Fruit fly (Drosophila melanogaster): ENCODE data around the gene CG18179.

The CG18179 gene

dm6 chr3L:9629093-9629492 is 10.0 kb upstream of the CG18179 start, which contains the start of gene Or67b:
Gene Or67b (minus strand): TSS chr3L:9629193.
- no peak for TF ChIP-seq Lpt (GFP tag; optimal IDR thresholded peaks at IDR 0.05)
- TF ChIP-seq CG11902 (GFP tag; optimal IDR thresholded peaks at IDR 0.05) = no peak
- no peak for TF ChIP-seq cyc (GFP tag; optimal IDR thresholded peaks at IDR 0.05)
- no peak for TF ChIP-seq Sox102F (GFP tag; optimal IDR thresholded peaks at IDR 0.05)
- no peak for TF ChIP-seq fd59A (GFP tag; optimal IDR thresholded peaks at IDR 0.05)
- no peak for TF ChIP-seq CG6163 (GFP tag; IDR thresholded peaks at IDR 0.05)
- no peak for TF ChIP-seq esn (GFP tag; optimal IDR thresholded peaks at IDR 0.05)
- no peak for TF ChIP-seq Hr4 (GFP tag; optimal IDR thresholded peaks at IDR 0.05)
- TF ChIP-seq CG8632 (GFP tag; optimal IDR thresholded peaks at IDR 0.05) = no peak
- no peak for TF ChIP-seq CG10669 (GFP tag; optimal IDR thresholded peaks at IDR 0.05)
- no peak for TF ChIP-seq CG10631 (GFP tag; optimal IDR thresholded peaks at IDR 0.05)
- no peak for TF ChIP-seq salr (GFP tag; optimal IDR thresholded peaks at IDR 0.05)
- no peak for TF ChIP-seq Met (GFP tag; optimal IDR thresholded peaks at IDR 0.05)
- no peak for TF ChIP-seq Eip93F (GFP tag; optimal IDR thresholded peaks at IDR 0.05)
- no peak for TF ChIP-seq Sox14 (GFP tag; optimal IDR thresholded peaks at IDR 0.05)
- no peak for TF ChIP-seq topi (GFP tag; optimal IDR thresholded peaks at IDR 0.05)
- no peak for TF ChIP-seq Eip78C (GFP tag)

DNA sequence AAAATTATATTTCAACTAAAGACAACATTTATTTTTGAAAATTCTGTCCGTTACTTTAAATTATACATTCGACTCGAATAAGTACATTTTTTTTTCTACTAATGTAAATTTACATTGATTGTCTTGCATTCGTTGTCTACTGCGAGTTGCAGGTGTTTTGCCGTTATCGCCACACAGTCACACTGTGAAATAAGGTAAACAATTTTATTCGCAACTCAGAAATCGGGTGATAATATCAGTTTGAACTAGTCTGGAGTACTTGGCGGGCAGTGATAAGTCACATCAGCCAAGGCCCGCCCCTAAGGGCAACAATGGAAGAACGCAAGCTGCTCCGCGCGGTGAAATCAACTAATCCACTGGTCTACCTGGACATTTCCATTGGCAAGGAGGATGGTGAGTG is 9.2 kb upstream of the CG18179 start:
- TF ChIP-seq fkh (GFP tag; optimal IDR thresholded peaks at IDR 0.05) (peak; percentile 94), dsx (GFP tag; optimal IDR thresholded peaks at IDR 0.05; ENCODE audit: poor library complexity, severe bottlenecking) (no peak)

DNA sequence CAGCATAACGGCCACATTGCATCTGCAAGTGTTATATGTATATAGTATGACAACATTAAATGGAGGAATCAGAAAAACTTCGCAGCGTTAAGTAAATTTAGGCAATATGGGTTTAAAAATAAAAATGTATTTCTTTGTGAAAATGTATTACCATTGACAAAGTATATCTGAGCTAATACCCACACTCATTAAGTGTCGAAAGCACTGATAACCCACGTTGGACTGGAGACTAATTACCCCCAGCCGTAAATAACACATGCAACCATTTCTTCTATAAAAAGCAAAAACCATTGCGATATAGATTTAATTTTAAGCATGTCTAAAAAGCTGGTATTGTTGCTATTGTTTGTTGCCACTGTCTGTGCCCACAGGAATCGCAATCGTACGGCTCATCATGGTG is 1.3 kb upstream of the CG18179 start, which contains the start of gene CG8329:
Gene CG8329 (plus strand): TSS at position 301 of the 400 bp plus-strand sequence.
- TF ChIP-seq Lpt (GFP tag; optimal IDR thresholded peaks at IDR 0.05) = no peak
- TF ChIP-seq Hr4 (GFP tag; optimal IDR thresholded peaks at IDR 0.05) = no peak
- TF ChIP-seq Hr39 (GFP tag; optimal IDR thresholded peaks at IDR 0.05) = no peak
- TF ChIP-seq pdm3 (GFP tag; optimal IDR thresholded peaks at IDR 0.05) = no peak
- no peak for TF ChIP-seq CG9139 (GFP tag; optimal IDR thresholded peaks at IDR 0.05)
- TF ChIP-seq CG3919 (GFP tag; optimal IDR thresholded peaks at IDR 0.05) = no peak
- no peak for TF ChIP-seq cyc (GFP tag; optimal IDR thresholded peaks at IDR 0.05)
- no peak for TF ChIP-seq Ets21C (GFP tag; optimal IDR thresholded peaks at IDR 0.05)
- no peak for TF ChIP-seq salr (GFP tag; optimal IDR thresholded peaks at IDR 0.05)
- TF ChIP-seq Ets96B (tag; optimal IDR thresholded peaks at IDR 0.05) = no peak
- TF ChIP-seq acj6 (GFP tag; optimal IDR thresholded peaks at IDR 0.05) = no peak
- TF ChIP-seq eg (GFP tag; IDR thresholded peaks at IDR 0.05) = no peak
- no peak for TF ChIP-seq Blimp-1 (GFP tag; optimal IDR thresholded peaks at IDR 0.05)
- no peak for TF ChIP-seq Eip93F (GFP tag; optimal IDR thresholded peaks at IDR 0.05)

- no peak for TF ChIP-seq CG11762 (GFP tag; optimal IDR thresholded peaks at IDR 0.05; ENCODE audit: insufficient read depth)
- no peak for TF ChIP-seq CG11902 (GFP tag; optimal IDR thresholded peaks at IDR 0.05)
- no peak for TF ChIP-seq CG10669 (GFP tag; optimal IDR thresholded peaks at IDR 0.05)
- no peak for TF ChIP-seq Eip78C (GFP tag)
- no peak for TF ChIP-seq salr (GFP tag; optimal IDR thresholded peaks at IDR 0.05)
- no peak for TF ChIP-seq vri (GFP tag; optimal IDR thresholded peaks at IDR 0.05)
- TF ChIP-seq Ets96B (tag; optimal IDR thresholded peaks at IDR 0.05) = no peak
- no peak for TF ChIP-seq Hr38 (GFP tag; optimal IDR thresholded peaks at IDR 0.05)
- TF ChIP-seq CG3919 (GFP tag; optimal IDR thresholded peaks at IDR 0.05) = no peak
- TF ChIP-seq CG1621 (tag; optimal IDR thresholded peaks at IDR 0.05) = no peak
Measured at dm6 chr3L:9640713-9641112, 1.6 kb downstream of the CG18179 start, which contains the start of gene CG18180. Gene CG18180 (plus strand): TSS chr3L:9641013.

DNA sequence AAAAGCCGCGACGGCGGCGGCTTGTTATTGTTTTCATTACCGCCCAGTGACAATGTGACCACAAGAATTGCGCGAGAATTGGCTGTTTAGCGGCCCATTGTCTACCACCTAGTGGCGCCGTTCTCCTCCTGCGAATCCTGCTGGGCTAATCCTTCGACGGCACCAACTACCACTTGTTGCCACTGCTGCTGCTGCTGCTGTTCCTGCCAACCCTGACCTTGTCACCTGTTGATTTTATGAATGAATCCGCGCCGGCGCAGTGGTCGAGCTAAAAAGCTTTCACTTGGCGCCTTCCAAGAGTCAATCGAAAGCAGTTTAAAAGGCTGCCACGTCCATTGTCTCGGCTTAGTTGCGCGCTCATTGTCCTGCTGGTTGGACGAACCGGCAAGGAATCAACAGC is 4.7 kb downstream of the CG18179 start, which contains the start of gene CNMaR:
Gene CNMaR (plus strand): TSS at position 348 of the 400 bp plus-strand sequence.
- TF ChIP-seq achi (GFP tag; optimal IDR thresholded peaks at IDR 0.05) (no peak), CG4318 (GFP tag; optimal IDR thresholded peaks at IDR 0.05) (no peak), fd85E (GFP tag; optimal IDR thresholded peaks at IDR 0.05) (no peak), Sox102F (GFP tag; optimal IDR thresholded peaks at IDR 0.05) (no peak), Sox14 (GFP tag; optimal IDR thresholded peaks at IDR 0.05) (no peak)

All from whole organism, prepupa.